Worm (Caenorhabditis elegans) whole organism, midembryonic: Measurements from ENCODE around the gene rpap-2.

Source experiments
- T22C8.4 ChIP-seq: fragments of 200-800 bp; sonication (Bioruptor generic); IDR thresholded peaks from 2 replicates; pipeline ENCODE4 v1.3.6; 2022; ENCODE audit warnings: missing genetic modification characterization, missing compliant biosample characterization
- cog-1 ChIP-seq: sonication (generic microtip); optimal IDR thresholded peaks from 2 replicates; lab custom pipeline; 2016; ENCODE audit warnings: missing genetic modification characterization, missing compliant biosample characterization
- flt-1 ChIP-seq: fragments of 200-800 bp; sonication (Bioruptor generic); IDR thresholded peaks from 2 replicates; pipeline ENCODE4 v1.3.6; 2022; ENCODE audit warnings: missing genetic modification characterization, missing compliant biosample characterization
- klf-2 ChIP-seq: fragments of 200-800 bp; sonication (Bioruptor generic); conservative IDR thresholded peaks from 2 replicates; pipeline ENCODE4 v1.3.6; 2022; ENCODE audit warnings: missing genetic modification reagents, missing genetic modification characterization, missing compliant biosample characterization
- med-1 ChIP-seq: sonication (generic microtip); optimal IDR thresholded peaks from 2 replicates; lab custom pipeline; 2017; ENCODE audit warnings: missing genetic modification characterization, mild to moderate bottlenecking, missing compliant biosample characterization, antibody characterized with exemption, missing genetic modification reagents; ENCODE audit not compliant: insufficient read depth
- ref-1 ChIP-seq: fragments of 200-800 bp; sonication (Bioruptor generic); conservative IDR thresholded peaks from 2 replicates; pipeline ENCODE4 v1.3.6; 2022; ENCODE audit warnings: missing genetic modification reagents, missing genetic modification characterization, missing compliant biosample characterization
- tab-1 ChIP-seq: fragments of 200-800 bp; sonication (Bioruptor generic); IDR thresholded peaks from 2 replicates; pipeline ENCODE4 v1.3.6; 2022; ENCODE audit warnings: missing genetic modification characterization, missing compliant biosample characterization
- ztf-23 ChIP-seq: fragments of 200-800 bp; sonication (Bioruptor generic); IDR thresholded peaks from 2 replicates; pipeline ENCODE4 v1.3.6; 2022; ENCODE audit warnings: missing genetic modification reagents, missing genetic modification characterization, missing compliant biosample characterization
- ztf-29 ChIP-seq: fragments of 200-800 bp; sonication (Bioruptor generic); IDR thresholded peaks from 2 replicates; pipeline ENCODE4 v1.3.6; 2022; ENCODE audit warnings: missing genetic modification reagents, missing genetic modification characterization, missing compliant biosample characterization

Gene rpap-2

DNA sequence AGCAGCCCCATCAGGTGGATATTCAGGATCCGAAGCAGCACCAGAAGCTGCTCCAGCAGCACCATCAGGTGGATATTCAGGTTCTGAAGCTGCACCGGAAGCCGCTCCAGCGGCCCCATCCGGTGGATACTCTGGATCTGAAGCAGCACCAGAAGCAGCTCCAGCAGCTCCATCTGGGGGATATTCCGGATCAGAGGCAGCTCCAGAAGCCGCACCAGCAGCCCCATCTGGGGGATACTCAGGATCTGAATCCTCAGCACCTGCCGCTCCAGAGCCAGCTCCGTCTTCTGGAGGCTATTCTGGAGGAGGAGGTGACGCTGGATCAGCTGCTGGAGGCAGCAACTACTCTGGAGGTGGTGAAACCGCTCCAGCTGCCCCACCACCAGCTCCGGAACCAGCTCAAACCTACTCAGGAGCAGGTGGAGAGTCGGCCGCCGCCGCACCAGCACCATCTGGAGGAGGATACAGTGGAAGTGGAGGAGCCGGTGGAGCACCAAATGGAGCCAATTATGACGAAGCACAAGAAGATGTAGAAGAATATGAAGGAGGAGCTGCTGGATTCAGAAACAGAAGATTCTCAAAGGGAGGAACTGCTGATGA lies 3.0 kb upstream of the rpap-2 start:
- TF ChIP-seq ztf-23 (0 out of 2 replicates have a peak, but pooled peaks have one; percentile 55), med-1 (no peak), cog-1 (no peak)

DNA sequence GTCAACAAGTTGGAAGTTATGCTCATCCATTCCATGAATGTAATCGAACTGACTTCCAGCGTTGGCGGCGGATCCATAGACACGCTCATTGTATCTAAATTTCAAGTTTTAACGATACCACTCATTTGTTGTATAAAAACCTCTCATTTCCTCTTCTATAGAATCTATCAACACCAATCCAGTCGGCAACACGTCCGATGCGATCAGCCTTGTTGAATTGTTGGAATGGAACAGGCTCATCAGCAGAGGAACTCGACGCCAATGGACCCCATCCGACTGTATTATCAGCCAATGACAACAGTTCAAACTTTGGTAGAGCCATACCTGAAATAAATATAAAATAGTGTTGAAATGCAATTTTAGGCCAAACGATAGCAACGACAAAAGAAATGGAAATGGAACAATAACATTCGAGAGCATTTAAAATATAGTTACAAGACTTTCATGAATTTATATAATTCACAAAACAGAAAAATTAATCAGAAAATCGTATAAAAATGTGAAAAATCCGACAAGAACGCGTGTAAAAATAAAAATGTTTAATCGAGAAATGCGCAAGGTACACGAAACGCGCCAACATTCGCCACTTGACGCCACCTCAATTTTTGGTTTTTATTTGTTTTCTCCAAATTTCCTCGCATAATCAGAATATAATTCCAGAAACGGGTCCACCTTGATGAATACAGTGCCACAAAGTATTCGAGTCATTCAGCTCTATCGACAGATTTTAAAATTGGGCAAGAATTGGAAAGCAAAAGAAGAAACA lies 3.7 kb downstream of the rpap-2 start, which contains the start of the genes eif-3.D and R08D7.4:
TSS of gene eif-3.D (minus strand) at position 324 of the 766 bp plus-strand sequence.
TSS of gene R08D7.4 (plus strand) at position 638 of the 766 bp plus-strand sequence.
- TF ChIP-seq med-1 = peak; percentile 54
- 0 out of 2 replicates have a peak, but pooled peaks have one; percentile 47 for TF ChIP-seq flt-1 (GFP tag; lab: Robert Waterston, UW)
- peak; percentile 57; the same call in 1 of the 2 replicates for TF ChIP-seq tab-1 (GFP tag; lab: Robert Waterston, UW)
- no peak for TF ChIP-seq T22C8.4 (GFP tag; lab: Robert Waterston, UW)
- no peak for TF ChIP-seq klf-2
- no peak for TF ChIP-seq ztf-29 (GFP tag; lab: Robert Waterston, UW)
- TF ChIP-seq ref-1 = no peak
- peak; percentile 66; the same call in 1 of the 2 replicates for TF ChIP-seq ztf-23
- TF ChIP-seq cog-1 = no peak

DNA sequence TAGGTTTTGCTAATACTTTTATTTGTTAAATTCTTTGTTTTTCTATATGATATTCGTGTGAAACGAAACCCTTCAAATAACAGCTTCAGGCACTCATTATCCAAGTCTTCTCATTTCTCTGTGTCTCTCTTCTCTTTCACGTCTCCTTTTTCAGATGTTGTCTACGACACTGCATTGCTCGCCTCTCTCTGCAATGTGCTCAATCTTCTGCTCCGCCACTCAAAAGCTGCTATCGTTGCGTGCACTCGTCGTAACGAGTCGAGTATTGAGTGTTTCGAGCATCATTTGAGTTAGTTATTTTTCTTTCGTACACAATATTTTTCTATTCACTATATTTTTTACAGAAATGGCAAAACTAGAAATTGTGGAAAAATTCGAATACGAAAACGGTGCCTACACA lies 5.4 kb downstream of the rpap-2 start:
- TF ChIP-seq ref-1 = no peak
- no peak for TF ChIP-seq T22C8.4 (GFP tag; lab: Robert Waterston, UW)
- TF ChIP-seq med-1 = no peak
- TF ChIP-seq flt-1 (GFP tag; lab: Robert Waterston, UW) = no peak
- TF ChIP-seq cog-1 = no peak
- no peak for TF ChIP-seq tab-1 (GFP tag; lab: Robert Waterston, UW)
- no peak for TF ChIP-seq ztf-29 (GFP tag; lab: Robert Waterston, UW)
- no peak for TF ChIP-seq klf-2
- no peak for TF ChIP-seq ztf-23

DNA sequence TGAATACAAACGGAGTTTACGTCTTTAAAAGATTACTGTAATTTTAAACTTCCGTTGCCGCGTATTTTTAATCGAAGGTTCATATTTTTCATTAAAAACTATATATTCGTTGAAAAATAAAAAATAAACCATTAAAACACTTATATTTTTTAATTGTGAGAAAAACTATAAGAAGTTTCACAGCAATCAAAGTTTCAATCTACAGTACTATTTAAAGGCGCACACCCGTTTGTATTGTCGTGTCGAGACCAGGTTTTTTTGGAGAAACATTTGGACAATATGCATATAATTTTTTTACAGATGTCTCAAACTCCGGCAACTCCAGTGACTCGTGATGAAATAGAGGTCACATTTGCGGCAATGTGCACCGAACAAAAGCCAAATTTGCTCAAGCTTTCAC lies 6.1 kb downstream of the rpap-2 start, which contains the start of gene R08D7.5:
TSS of gene R08D7.5 (plus strand) at position 301 of the 400 bp plus-strand sequence.
- no peak for TF ChIP-seq cog-1
- TF ChIP-seq tab-1 (GFP tag; lab: Robert Waterston, UW) = no peak
- TF ChIP-seq ztf-23 = no peak
- TF ChIP-seq flt-1 (GFP tag; lab: Robert Waterston, UW) = no peak
- no peak for TF ChIP-seq ztf-29 (GFP tag; lab: Robert Waterston, UW)
- no peak for TF ChIP-seq klf-2
- TF ChIP-seq ref-1 = no peak
- no peak for TF ChIP-seq med-1
- TF ChIP-seq T22C8.4 (GFP tag; lab: Robert Waterston, UW) = no peak

DNA sequence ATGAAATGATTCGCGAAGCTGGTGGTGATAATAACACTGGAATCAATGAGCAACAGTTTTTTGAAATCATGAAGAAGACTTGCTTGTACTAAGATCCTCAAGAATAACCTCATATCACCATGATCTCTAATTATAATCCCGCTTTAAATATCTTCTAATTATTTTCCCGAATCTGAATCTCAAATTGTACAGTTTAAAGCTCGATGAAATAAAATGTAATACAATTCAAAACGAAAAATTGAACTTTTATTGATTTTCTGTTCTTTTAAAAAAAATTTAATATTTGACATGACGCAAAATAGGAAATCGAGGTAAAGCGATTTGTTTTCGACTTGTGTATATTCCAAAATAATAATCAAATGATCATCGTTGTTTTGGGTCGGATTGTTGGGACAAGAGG lies 7.1 kb downstream of the rpap-2 start:
- no peak for TF ChIP-seq ztf-23
- TF ChIP-seq med-1 = no peak
- no peak for TF ChIP-seq ztf-29 (GFP tag; lab: Robert Waterston, UW)
- TF ChIP-seq klf-2 = no peak
- no peak for TF ChIP-seq tab-1 (GFP tag; lab: Robert Waterston, UW)
- no peak for TF ChIP-seq flt-1 (GFP tag; lab: Robert Waterston, UW)
- TF ChIP-seq cog-1 = no peak
- no peak for TF ChIP-seq T22C8.4 (GFP tag; lab: Robert Waterston, UW)
- TF ChIP-seq ref-1 = no peak

DNA sequence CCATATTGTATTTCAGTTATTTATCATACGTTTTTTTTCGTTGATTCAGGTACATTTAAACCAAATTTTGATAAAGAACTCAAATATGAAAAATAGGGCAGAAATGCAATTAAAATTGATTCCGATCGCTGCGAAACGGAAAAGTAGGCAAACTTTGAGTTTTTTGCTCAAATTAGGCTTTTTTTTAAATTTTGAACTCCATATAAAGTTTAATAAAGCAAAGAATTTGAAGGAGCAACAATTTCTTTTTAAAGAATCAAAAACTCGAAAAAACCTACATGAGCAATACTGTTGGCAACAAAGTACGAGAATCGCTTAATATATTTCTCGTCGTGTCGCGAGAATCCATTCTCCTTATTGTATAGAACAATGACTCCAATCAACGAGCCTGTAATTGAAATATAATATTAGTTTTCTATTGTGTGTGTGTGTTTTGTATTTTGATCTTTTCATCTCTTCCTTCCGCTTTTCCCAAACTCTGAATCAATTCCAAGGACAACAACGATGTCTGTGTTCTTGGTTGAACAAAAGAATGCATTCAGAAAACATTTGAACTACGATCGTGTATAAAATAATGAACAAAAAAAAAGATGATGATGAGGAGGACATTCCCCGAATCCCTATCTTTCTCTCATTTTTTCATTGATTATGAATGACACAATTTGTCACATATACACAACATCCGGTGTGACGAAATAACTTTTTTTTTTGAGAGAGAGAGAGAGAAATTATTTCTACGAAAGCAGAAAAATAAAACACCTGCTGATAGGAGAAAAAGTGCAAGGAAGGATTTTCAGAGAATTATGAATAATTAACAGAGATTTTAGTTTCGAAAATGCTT lies 11.0 kb downstream of the rpap-2 start:
- TF ChIP-seq cog-1 (no peak), tab-1 (GFP tag; lab: Robert Waterston, UW) (no peak), med-1 (no peak), flt-1 (GFP tag; lab: Robert Waterston, UW) (no peak), ztf-29 (GFP tag; lab: Robert Waterston, UW) (no peak), ref-1 (no peak), ztf-23 (no peak)

DNA sequence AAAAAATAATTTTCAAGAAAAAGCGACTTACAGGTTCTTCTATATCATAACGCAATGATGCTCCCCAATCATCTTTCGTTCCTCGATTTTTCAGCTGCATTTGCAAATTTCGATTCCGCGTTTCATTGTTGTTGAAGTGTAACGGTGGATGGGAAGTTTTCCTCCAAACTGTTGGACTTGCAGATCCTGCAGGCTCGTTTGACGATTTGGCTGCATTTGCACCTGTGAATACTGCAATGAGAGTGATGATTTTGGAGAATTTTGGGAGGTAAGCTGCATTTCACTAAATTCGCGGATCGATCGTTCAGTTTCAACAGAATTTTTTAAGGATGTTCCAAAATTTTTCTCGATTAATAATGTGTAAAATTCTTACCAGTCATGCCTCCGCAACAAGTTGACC lies 13.1 kb downstream of the rpap-2 start:
- no peak for TF ChIP-seq med-1
- TF ChIP-seq klf-2 = no peak
- TF ChIP-seq cog-1 = no peak
- TF ChIP-seq ztf-23 = no peak
- TF ChIP-seq flt-1 (GFP tag; lab: Robert Waterston, UW) = no peak
- no peak for TF ChIP-seq T22C8.4 (GFP tag; lab: Robert Waterston, UW)
- no peak for TF ChIP-seq ref-1
- TF ChIP-seq tab-1 (GFP tag; lab: Robert Waterston, UW) = no peak
- no peak for TF ChIP-seq ztf-29 (GFP tag; lab: Robert Waterston, UW)

DNA sequence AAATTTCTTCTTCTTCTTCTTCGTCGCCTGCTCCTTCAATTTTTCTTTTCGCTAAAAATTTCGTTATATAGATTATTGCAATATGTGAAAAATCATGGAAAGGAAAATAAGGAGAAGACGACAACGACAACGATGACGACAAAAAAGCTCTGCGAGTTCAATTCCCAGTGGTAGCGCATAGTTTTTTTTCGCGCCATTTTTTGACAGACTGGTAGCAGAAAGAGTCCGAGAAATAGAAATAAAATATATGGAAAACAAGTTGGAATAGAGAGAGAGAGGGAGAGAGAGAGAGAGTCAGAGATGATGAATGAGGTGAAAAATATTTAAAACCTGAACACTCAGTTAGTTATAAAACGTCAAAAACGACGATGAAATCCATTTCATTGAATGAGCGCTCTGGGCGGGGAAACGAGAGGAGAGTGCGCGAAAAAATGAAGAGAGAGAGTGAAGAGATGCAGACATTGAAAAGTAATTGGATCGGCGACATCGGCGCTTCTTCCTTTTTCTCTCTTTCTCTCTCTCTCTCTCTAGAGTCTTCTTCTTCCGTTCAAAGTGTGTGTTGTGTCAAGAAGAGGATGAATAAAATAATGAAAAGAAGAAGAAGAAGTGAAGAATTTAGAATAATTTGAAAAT lies 14.2 kb downstream of the rpap-2 start, which contains the start of gene pde-2:
TSS of gene pde-2 (minus strand) at position 51 of the 633 bp plus-strand sequence.
- TF ChIP-seq ztf-23 (0 out of 2 replicates have a peak, but pooled peaks have one; percentile 44), ref-1 (no peak), tab-1 (GFP tag; lab: Robert Waterston, UW) (no peak), T22C8.4 (GFP tag; lab: Robert Waterston, UW) (no peak), ztf-29 (GFP tag; lab: Robert Waterston, UW) (no peak), flt-1 (GFP tag; lab: Robert Waterston, UW) (0 out of 2 replicates have a peak, but pooled peaks have one; percentile 10), klf-2 (no peak)

DNA sequence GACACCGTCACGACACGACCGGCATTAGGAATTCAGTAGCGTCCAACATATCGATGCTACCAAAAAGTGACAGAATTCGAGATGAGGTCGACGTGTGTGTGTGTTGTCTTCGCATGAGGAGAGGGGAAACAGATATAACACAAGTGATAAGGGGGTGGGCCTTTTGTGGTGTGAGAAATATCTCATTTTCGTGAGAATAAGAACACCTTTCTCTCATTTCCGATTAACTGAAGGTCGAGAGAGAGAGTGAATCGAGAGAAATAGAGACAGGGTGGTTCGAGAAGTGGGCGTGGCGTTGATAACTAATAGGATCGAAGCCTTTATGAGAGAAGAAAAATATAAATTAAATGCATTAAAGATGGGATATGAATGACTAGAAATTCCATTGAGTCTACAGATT lies 15.4 kb downstream of the rpap-2 start:
- TF ChIP-seq ztf-29 (GFP tag; lab: Robert Waterston, UW) = no peak
- TF ChIP-seq med-1 = no peak
- no peak for TF ChIP-seq T22C8.4 (GFP tag; lab: Robert Waterston, UW)
- TF ChIP-seq tab-1 (GFP tag; lab: Robert Waterston, UW) = no peak
- no peak for TF ChIP-seq ztf-23
- no peak for TF ChIP-seq cog-1
- no peak for TF ChIP-seq flt-1 (GFP tag; lab: Robert Waterston, UW)
- no peak for TF ChIP-seq klf-2
- TF ChIP-seq ref-1 = no peak
